Worm (Caenorhabditis elegans) whole organism, L4 larva: ENCODE measurements around the gene let-2.

ENCODE experiments used
- F26F4.8 ChIP-seq: fragments of 200-800 bp; sonication (Bioruptor generic); conservative IDR thresholded peaks from 2 replicates; pipeline ENCODE4 v1.3.6; 2022; ENCODE audit warnings: missing genetic modification characterization, missing compliant biosample characterization
- F37D6.2 ChIP-seq: sonication (generic microtip); optimal IDR thresholded peaks from 2 replicates; lab custom pipeline; 2016; ENCODE audit warnings: mild to moderate bottlenecking, missing genetic modification characterization, missing compliant biosample characterization
- F49E8.2 ChIP-seq: sonication (generic microtip); optimal IDR thresholded peaks from 2 replicates; lab custom pipeline; 2016; ENCODE audit warnings: missing compliant biosample characterization, mild to moderate bottlenecking, missing genetic modification characterization, borderline replicate concordance
- Y48G9A.11 ChIP-seq: fragments of 200-800 bp; sonication (Bioruptor generic); IDR thresholded peaks from 2 replicates; pipeline ENCODE4 v1.3.6; 2022; ENCODE audit warnings: missing genetic modification reagents, missing genetic modification characterization, missing compliant biosample characterization
- ZK337.2 ChIP-seq: fragments of 200-800 bp; sonication (Bioruptor generic); IDR thresholded peaks from 2 replicates; pipeline ENCODE4 v1.3.6; 2022; ENCODE audit warnings: missing genetic modification reagents, missing genetic modification characterization, missing compliant biosample characterization
- aha-1 ChIP-seq: fragments of 150-350 bp; peaks from one replicate; lab custom pipeline; 2014; ENCODE audit warnings: missing biosample characterization, missing genetic modification characterization
- arid-1 ChIP-seq: fragments of 200-800 bp; sonication (Bioruptor generic); conservative IDR thresholded peaks from 2 replicates; pipeline ENCODE4 v1.3.6; 2022; ENCODE audit warnings: missing genetic modification reagents, missing genetic modification characterization, missing compliant biosample characterization
- cey-2 ChIP-seq: sonication (generic microtip); optimal IDR thresholded peaks from 3 replicates; lab custom pipeline; 2017; ENCODE audit warnings: missing genetic modification characterization, mild to moderate bottlenecking, missing compliant biosample characterization, antibody characterized with exemption, borderline replicate concordance; ENCODE audit not compliant: insufficient read depth
- daf-8 ChIP-seq: fragments of 200-800 bp; sonication (Bioruptor generic); IDR thresholded peaks from 2 replicates; pipeline ENCODE4 v1.3.6; 2022; ENCODE audit warnings: missing genetic modification characterization, missing compliant biosample characterization
- dmd-6 ChIP-seq: fragments of 200-800 bp; sonication (Bioruptor generic); IDR thresholded peaks from 2 replicates; pipeline ENCODE4 v1.3.6; 2022; ENCODE audit warnings: missing genetic modification reagents, missing genetic modification characterization, missing compliant biosample characterization
- dve-1 ChIP-seq: sonication (generic microtip); optimal IDR thresholded peaks from 2 replicates; lab custom pipeline; 2017; ENCODE audit warnings: antibody characterized with exemption, mild to moderate bottlenecking, missing genetic modification characterization, missing compliant biosample characterization; ENCODE audit not compliant: insufficient read depth
- egl-43 ChIP-seq: fragments of 200-800 bp; sonication (Bioruptor generic); IDR thresholded peaks from 2 replicates; pipeline ENCODE4 v1.3.6; 2022; ENCODE audit warnings: missing genetic modification reagents, missing genetic modification characterization, missing compliant biosample characterization
- fkh-10 ChIP-seq: fragments of 150-350 bp; optimal IDR thresholded peaks from 2 replicates; lab custom pipeline; 2014; ENCODE audit warnings: missing biosample characterization, missing genetic modification reagents, missing genetic modification characterization
- hif-1 ChIP-seq, 2 experiments: sonication (generic microtip); optimal IDR thresholded peaks; 2 replicates each; lab custom pipeline; 2016 to 2017; ENCODE audit warnings: missing compliant biosample characterization in 2 of 2, missing genetic modification characterization in 2 of 2, missing genetic modification reagents in 2 of 2, missing genotype in 2 of 2, mild to moderate bottlenecking in 1 of 2
- hlh-11 ChIP-seq: fragments of 200-800 bp; sonication (Bioruptor generic); optimal IDR thresholded peaks from 2 replicates; lab custom pipeline; 2018; ENCODE audit warnings: mild to moderate bottlenecking, missing genetic modification characterization, missing compliant biosample characterization
- jun-1 ChIP-seq: fragments of 150-350 bp; optimal IDR thresholded peaks from 2 replicates; lab custom pipeline; 2014; ENCODE audit warnings: missing biosample characterization, missing genetic modification reagents, missing genetic modification characterization
- lin-1 ChIP-seq: fragments of 200-800 bp; sonication (Bioruptor generic); IDR thresholded peaks from 2 replicates; pipeline ENCODE4 v1.3.6; 2022; ENCODE audit warnings: missing genetic modification reagents, missing genetic modification characterization, missing compliant biosample characterization
- madf-5 ChIP-seq, 2 experiments: fragments of 200-800 bp; sonication (Bioruptor generic); IDR thresholded peaks; 2 replicates each; pipeline ENCODE4 v1.3.6; 2022; ENCODE audit warnings: missing compliant biosample characterization in 2 of 2, missing genetic modification characterization in 2 of 2
- mdt-29 ChIP-seq: fragments of 200-800 bp; sonication (Bioruptor generic); IDR thresholded peaks from 2 replicates; pipeline ENCODE4 v1.3.6; 2022; ENCODE audit warnings: missing genetic modification reagents, missing genetic modification characterization, missing compliant biosample characterization
- mep-1 ChIP-seq: fragments of 150-350 bp; sonication (generic microtip); optimal IDR thresholded peaks from 3 replicates; lab custom pipeline; 2014; ENCODE audit warnings: missing biosample characterization, missing genetic modification characterization
- mes-2 ChIP-seq: sonication (generic microtip); optimal IDR thresholded peaks from 2 replicates; lab custom pipeline; 2016; ENCODE audit warnings: missing genotype, mild to moderate bottlenecking, missing genetic modification characterization, missing compliant biosample characterization; ENCODE audit not compliant: poor library complexity, severe bottlenecking
- mxl-2 ChIP-seq: fragments of 200-800 bp; sonication (Bioruptor generic); conservative IDR thresholded peaks from 2 replicates; pipeline ENCODE4 v1.3.6; 2022; ENCODE audit warnings: missing genetic modification reagents, missing genetic modification characterization, missing compliant biosample characterization
- nhr-237 ChIP-seq: sonication (generic microtip); optimal IDR thresholded peaks from 2 replicates; lab custom pipeline; 2017; ENCODE audit warnings: missing biosample characterization, missing genetic modification characterization
- nhr-48 ChIP-seq: sonication (generic microtip); optimal IDR thresholded peaks from 2 replicates; lab custom pipeline; 2016; ENCODE audit warnings: mild to moderate bottlenecking, missing genetic modification characterization, missing compliant biosample characterization
- nhr-6 ChIP-seq: fragments of 150-350 bp; optimal IDR thresholded peaks from 2 replicates; lab custom pipeline; 2014; ENCODE audit warnings: missing biosample characterization, missing genetic modification characterization
- nhr-77 ChIP-seq: fragments of 150-350 bp; optimal IDR thresholded peaks from 2 replicates; lab custom pipeline; 2014; ENCODE audit warnings: missing biosample characterization, missing genetic modification characterization
- pha-4 ChIP-seq, 2 experiments: fragments of 150-350 bp in 1 of 2; fragments of 200-800 bp in 1 of 2; sonication (Bioruptor generic) in 1 of 2; IDR thresholded peaks in 1 of 2; optimal IDR thresholded peaks in 1 of 2; 2 replicates each; pipeline versions ENCODE4 v1.3.6 to Lab custom; 2014 to 2022; ENCODE audit warnings: missing genetic modification characterization in 2 of 2, missing genetic modification reagents in 2 of 2, missing biosample characterization in 1 of 2, missing compliant biosample characterization in 1 of 2
- php-3 ChIP-seq: fragments of 200-800 bp; sonication (Bioruptor generic); IDR thresholded peaks from 2 replicates; pipeline ENCODE4 v1.3.6; 2022; ENCODE audit warnings: missing genetic modification reagents, missing genetic modification characterization, missing compliant biosample characterization
- pqm-1 ChIP-seq: sonication (generic microtip); optimal IDR thresholded peaks from 2 replicates; lab custom pipeline; 2017; ENCODE audit warnings: missing biosample characterization, missing genetic modification characterization
- saeg-2 ChIP-seq: fragments of 200-800 bp; sonication (Bioruptor generic); IDR thresholded peaks from 2 replicates; pipeline ENCODE4 v1.3.6; 2022; ENCODE audit warnings: missing genetic modification reagents, missing genetic modification characterization, missing compliant biosample characterization
- set-16 ChIP-seq: fragments of 200-800 bp; sonication (Bioruptor generic); IDR thresholded peaks from 2 replicates; pipeline ENCODE4 v1.3.6; 2022; ENCODE audit warnings: missing genetic modification reagents, missing genetic modification characterization, missing compliant biosample characterization
- snpc-1.2 ChIP-seq: fragments of 200-800 bp; sonication (Bioruptor generic); IDR thresholded peaks from 2 replicates; pipeline ENCODE4 v1.3.6; 2022; ENCODE audit warnings: missing genetic modification reagents, missing genetic modification characterization, missing compliant biosample characterization
- unc-39 ChIP-seq: sonication (generic microtip); optimal IDR thresholded peaks from 2 replicates; lab custom pipeline; 2017; ENCODE audit warnings: missing biosample characterization, missing genetic modification characterization

The let-2 gene

ce11 chrX:16375807-16376638 lies 13.1 kb downstream of the let-2 start, which contains the start of gene sur-7:
sur-7 (plus strand) TSS chrX:16376588.
- TF ChIP-seq F26F4.8 (GFP tag; lab: Robert Waterston, UW) (no peak), mes-2 (tag; lab: Kevin White, UChicago) (peak; percentile 82), daf-8 (no peak), mep-1 (tag; lab: Kevin White, UChicago) (peak; percentile 10), arid-1 (GFP tag; lab: Robert Waterston, UW) (no peak), pqm-1 (tag; lab: Kevin White, UChicago) (peak; percentile 81), hlh-11 (no peak), nhr-77 (tag; lab: Kevin White, UChicago) (no peak), fkh-10 (GFP tag; lab: Kevin White, UChicago) (peak; percentile 72), php-3 (0 out of 2 replicates have a peak, but pooled peaks have one; percentile 23), mdt-29 (GFP tag; lab: Robert Waterston, UW) (no peak), pha-4 (GFP tag; IDR thresholded peaks at IDR 0.05; lab: Robert Waterston, UW) (no peak), pha-4 (tag; optimal IDR thresholded peaks at IDR 0.05; lab: Kevin White, UChicago) (no peak), dmd-6 (GFP tag; lab: Robert Waterston, UW) (peak; percentile 21; the same call in 1 of the 2 replicates), nhr-6 (tag; lab: Kevin White, UChicago) (peak; percentile 47), mxl-2 (GFP tag; lab: Robert Waterston, UW) (no peak), dve-1 (tag; lab: Kevin White, UChicago) (peak; percentile 17), set-16 (GFP tag; lab: Robert Waterston, UW) (no peak), lin-1 (GFP tag; lab: Robert Waterston, UW) (no peak), egl-43 (GFP tag; lab: Robert Waterston, UW) (no peak), nhr-48 (tag; lab: Kevin White, UChicago) (no peak), aha-1 (tag; lab: Kevin White, UChicago) (no peak), ZK337.2 (GFP tag; lab: Robert Waterston, UW) (no peak), hif-1 (tag; optimal IDR thresholded peaks at IDR 0.05; lab: Kevin White, UChicago) (peak in 1 of 2 experiments; percentile 43), nhr-237 (tag; lab: Kevin White, UChicago) (no peak), snpc-1.2 (GFP tag; lab: Robert Waterston, UW) (no peak)

ce11 chrX:16369454-16369853 lies 19.7 kb downstream of the let-2 start:
- TF ChIP-seq F49E8.2 (tag; lab: Kevin White, UChicago) (no peak), madf-5 (GFP tag; IDR thresholded peaks at IDR 0.05; lab: Robert Waterston, UW) (no peak), F26F4.8 (GFP tag; lab: Robert Waterston, UW) (no peak), F37D6.2 (tag; lab: Kevin White, UChicago) (no peak), saeg-2 (no peak)

ce11 chrX:16368969-16369368 lies 20.2 kb downstream of the let-2 start:
- no peak for TF ChIP-seq jun-1 (tag; lab: Kevin White, UChicago)
- peak; percentile 28 for TF ChIP-seq fkh-10 (GFP tag; lab: Kevin White, UChicago)

ce11 chrX:16366993-16367392 lies 22.1 kb downstream of the let-2 start, which contains the start of gene ace-1:
ace-1 (plus strand) TSS chrX:16367293.
- TF ChIP-seq nhr-237 (tag; lab: Kevin White, UChicago) = no peak
- TF ChIP-seq Y48G9A.11 (GFP tag; lab: Robert Waterston, UW) = no peak
- TF ChIP-seq unc-39 (tag; lab: Kevin White, UChicago) = no peak
- no peak for TF ChIP-seq cey-2 (tag; lab: Kevin White, UChicago)
- peak; percentile 17 for TF ChIP-seq fkh-10 (GFP tag; lab: Kevin White, UChicago)
- TF ChIP-seq, all 104 proteins: peak for 1
